Fruit fly (Drosophila melanogaster): Measurements from ENCODE around the gene CG42762.
A peak's percentile ranks its signal among the peaks of the same experiment; 100 is the strongest.

Gene CG42762

DNA sequence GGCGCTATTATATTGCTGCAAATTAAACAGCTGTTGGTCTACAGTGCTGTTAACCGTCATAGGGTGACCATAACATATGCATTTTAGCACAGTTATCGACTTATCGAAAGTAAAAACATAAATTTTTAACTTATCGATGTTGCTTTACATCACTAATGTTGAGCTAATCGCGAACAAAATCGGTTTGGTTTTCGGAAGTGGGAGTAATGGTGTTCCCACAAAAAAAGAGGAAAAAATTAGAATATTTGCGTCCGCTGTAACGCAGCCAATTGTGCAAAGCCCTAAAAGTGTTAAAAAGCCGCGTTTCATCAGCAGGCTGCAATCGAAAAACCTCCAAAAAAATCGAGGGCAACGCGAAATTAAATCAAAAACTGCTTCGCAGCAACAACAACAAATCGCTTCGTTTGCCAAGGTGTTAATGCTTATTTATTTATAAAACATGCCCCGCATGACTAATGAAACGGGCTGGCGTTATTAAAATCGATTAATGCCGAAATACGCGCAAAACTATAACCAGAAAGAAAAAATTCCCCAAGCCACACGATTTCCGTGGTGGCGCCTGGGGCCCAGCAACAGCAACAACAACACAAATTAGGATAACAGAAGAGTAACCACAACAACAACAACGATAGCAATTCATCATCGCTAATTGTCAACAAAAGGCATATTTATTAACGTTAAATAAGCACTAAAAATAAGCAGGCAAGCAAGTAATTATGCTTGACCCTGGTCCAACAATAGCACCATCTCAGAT lies 16.8 kb downstream of the CG42762 start, which contains the start of the genes CG12375 and CG8668 (continued):
- TF ChIP-seq CG15011 (GFP tag; optimal IDR thresholded peaks at IDR 0.05) (no peak), Dp (GFP tag; optimal IDR thresholded peaks at IDR 0.05) (peak; percentile 37), HLHmδ (GFP tag; optimal IDR thresholded peaks at IDR 0.05) (no peak), CG33213 (GFP tag; optimal IDR thresholded peaks at IDR 0.05) (peak; percentile 9), CG9727 (GFP tag; optimal IDR thresholded peaks at IDR 0.05) (peak; percentile 2), unc-4 (GFP tag; IDR thresholded peaks at IDR 0.05; ENCODE audit: partially characterized antibody) (peak; percentile 84), CG2120 (GFP tag; optimal IDR thresholded peaks at IDR 0.05) (peak; percentile 2), B-H2 (GFP tag; optimal IDR thresholded peaks at IDR 0.05) (no peak), crc (GFP tag; optimal IDR thresholded peaks at IDR 0.05) (no peak), Vsx1 (GFP tag; optimal IDR thresholded peaks at IDR 0.05) (peak; percentile 91), CG13624 (GFP tag; optimal IDR thresholded peaks at IDR 0.05) (peak; percentile 28), CG17328 (GFP tag; IDR thresholded peaks at IDR 0.05) (no peak), CG14441 (GFP tag; IDR thresholded peaks at IDR 0.05) (no peak), wdn (GFP tag; IDR thresholded peaks at IDR 0.05) (no peak), maf-S (GFP tag; optimal IDR thresholded peaks at IDR 0.05) (no peak), CTCF (GFP tag; optimal IDR thresholded peaks at IDR 0.05) (peak; percentile 22), zfh2 (GFP tag; optimal IDR thresholded peaks at IDR 0.05) (no peak), HLH54F (GFP tag; optimal IDR thresholded peaks at IDR 0.05) (no peak), gfzf (GFP tag; optimal IDR thresholded peaks at IDR 0.05) (peak; percentile 29), CHES-1-like (GFP tag; optimal IDR thresholded peaks at IDR 0.05) (no peak), MBD-R2 (GFP tag; IDR thresholded peaks at IDR 0.05) (peak; percentile 71), ind (GFP tag; optimal IDR thresholded peaks at IDR 0.05) (no peak), Sry-δ (GFP tag; optimal IDR thresholded peaks at IDR 0.05) (peak; percentile 92), CG8478 (optimal IDR thresholded peaks at IDR 0.05) (no peak), chm (GFP tag; IDR thresholded peaks at IDR 0.05) (peak; percentile 12; the same call in 1 of the 2 replicates), CG4730 (GFP tag; IDR thresholded peaks at IDR 0.05) (no peak), cg (GFP tag; optimal IDR thresholded peaks at IDR 0.05) (no peak), CG3407 (GFP tag; optimal IDR thresholded peaks at IDR 0.05) (no peak), inv (GFP tag; IDR thresholded peaks at IDR 0.05; ENCODE audit: partially characterized antibody) (peak; percentile 51), vvl (GFP tag; IDR thresholded peaks at IDR 0.05) (peak; percentile 59; the same call in 1 of the 2 replicates), bbx (GFP tag; IDR thresholded peaks at IDR 0.05; ENCODE audit: partially characterized antibody) (peak; percentile 88), CG6254 (GFP tag; optimal IDR thresholded peaks at IDR 0.05) (peak; percentile 12), hbn (GFP tag; IDR thresholded peaks at IDR 0.05; ENCODE audit: partially characterized antibody) (peak; percentile 80), nmo (GFP tag; optimal IDR thresholded peaks at IDR 0.05) (peak; percentile 3), jumu (GFP tag; optimal IDR thresholded peaks at IDR 0.05) (no peak), CG1024 (GFP tag; IDR thresholded peaks at IDR 0.05) (no peak), CG6813 (GFP tag; optimal IDR thresholded peaks at IDR 0.05) (no peak), Med (GFP tag) (peak; percentile 79), vnd (GFP tag; IDR thresholded peaks at IDR 0.05; ENCODE audit: partially characterized antibody) (peak; percentile 71), Rfx (GFP tag; IDR thresholded peaks at IDR 0.05) (peak; percentile 28; the same call in 1 of the 2 replicates), gem (tag; optimal IDR thresholded peaks at IDR 0.05) (no peak), grn (GFP tag; optimal IDR thresholded peaks at IDR 0.05) (peak; percentile 87), CG4328 (GFP tag; optimal IDR thresholded peaks at IDR 0.05) (no peak), mirr (GFP tag; optimal IDR thresholded peaks at IDR 0.05) (peak; percentile 32), ci (GFP tag; IDR thresholded peaks at IDR 0.05) (peak; percentile 58; the same call in 2 of the 3 replicates), Side (GFP tag; optimal IDR thresholded peaks at IDR 0.05) (no peak), CG10321 (GFP tag; IDR thresholded peaks at IDR 0.05) (no peak), Sin3A (optimal IDR thresholded peaks at IDR 0.05) (no peak), Chrac-16 (GFP tag; optimal IDR thresholded peaks at IDR 0.05) (no peak), h (optimal IDR thresholded peaks at IDR 0.05) (no peak), Camta (GFP tag; optimal IDR thresholded peaks at IDR 0.05) (no peak), Ets97D (GFP tag; optimal IDR thresholded peaks at IDR 0.05) (peak; percentile 70)
